Worm (Caenorhabditis elegans): ENCODE data around the gene ram-2.

DNA sequence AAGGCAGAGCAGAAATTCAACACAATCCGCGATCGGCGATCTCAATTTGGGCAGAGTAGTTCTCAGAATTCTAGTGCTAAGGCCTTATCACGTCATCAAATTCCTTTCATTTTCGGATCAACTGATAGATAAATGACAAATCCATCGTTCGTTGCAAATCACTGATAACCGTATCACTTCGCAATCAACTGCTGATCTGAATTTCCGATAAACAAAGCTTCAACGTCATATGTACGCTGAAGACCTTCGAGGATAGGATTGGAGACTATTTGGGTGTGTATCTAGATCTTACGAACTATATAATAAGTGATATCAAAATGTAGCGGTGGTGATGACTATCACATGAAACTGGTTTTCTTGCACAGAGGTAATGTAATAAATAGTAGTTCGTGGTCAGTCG lies 40.6 kb upstream of the ram-2 start:
- TF ChIP-seq ztf-29 (GFP tag; IDR thresholded peaks at IDR 0.05) (no peak), ztf-23 (GFP tag; IDR thresholded peaks at IDR 0.05) (no peak), flt-1 (GFP tag; IDR thresholded peaks at IDR 0.05) (no peak), ref-1 (GFP tag; conservative IDR thresholded peaks at IDR 0.05) (no peak), T22C8.4 (GFP tag; IDR thresholded peaks at IDR 0.05) (no peak), tab-1 (GFP tag; IDR thresholded peaks at IDR 0.05) (no peak)
